Comparison of ENCODE assay signal across 2 fruit fly cellular contexts in the genomic region with DNA sequence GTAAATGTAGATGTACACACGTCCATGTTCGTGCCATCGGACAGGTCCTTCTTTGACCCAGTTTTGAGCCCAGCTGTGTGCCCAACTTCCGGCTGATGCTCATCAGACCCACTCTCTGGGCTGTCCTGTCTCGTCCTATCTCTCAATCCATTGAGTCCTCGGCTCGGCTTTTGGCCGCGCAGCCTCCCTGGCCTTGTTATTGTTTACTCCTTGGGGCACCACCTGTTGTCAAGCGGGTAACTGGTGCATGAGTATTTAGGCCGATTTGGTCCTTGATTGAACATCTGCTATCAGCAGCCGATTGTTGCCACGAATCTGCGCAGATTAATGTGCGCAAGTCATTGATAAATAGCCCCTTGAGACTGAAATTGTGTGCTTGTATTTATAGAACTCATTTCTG.
TF ChIP-seq lines count a peak whose summit lies in the region.

No protein-coding gene starts in this region.

- TF ChIP-seq CTCF in whole organism, embryonic (GFP tag; optimal IDR thresholded peaks at IDR 0.05; lab: Kevin White, UChicago), result no peak

TF ChIP-seq in whole organism, embryonic, 481 proteins besides CTCF, POLR2A, EP300 and RAD21:
- peak; percentile 70 for TF ChIP-seq abd-A (tag; optimal IDR thresholded peaks at IDR 0.05; lab: Kevin White, UChicago)
- TF ChIP-seq scrt (GFP tag; optimal IDR thresholded peaks at IDR 0.05; lab: Kevin White, UChicago), result peak; percentile 98
- TF ChIP-seq Deaf1 (tag; optimal IDR thresholded peaks at IDR 0.05; lab: Kevin White, UChicago), result peak; percentile 77
- TF ChIP-seq H2.0 (GFP tag; IDR thresholded peaks at IDR 0.05; lab: Robert Waterston, UW), result no peak
- TF ChIP-seq ewg (GFP tag; optimal IDR thresholded peaks at IDR 0.05; lab: Kevin White, UChicago), result peak; percentile 65

TF ChIP-seq in whole organism, pupa, 21 proteins besides CTCF, POLR2A, EP300 and RAD21:
- TF ChIP-seq D1 (tag; optimal IDR thresholded peaks at IDR 0.05; lab: Kevin White, UChicago), result no peak
- no peak for TF ChIP-seq Pif1A (GFP tag; optimal IDR thresholded peaks at IDR 0.05; lab: Kevin White, UChicago)
- no peak for TF ChIP-seq CG9948 (tag; optimal IDR thresholded peaks at IDR 0.05; lab: Kevin White, UChicago)
- no peak for TF ChIP-seq rn (GFP tag; IDR thresholded peaks at IDR 0.05; lab: Robert Waterston, UW)
- TF ChIP-seq CG12605 (GFP tag; IDR thresholded peaks at IDR 0.05; lab: Robert Waterston, UW), result peak; percentile 87
- TF ChIP-seq CG13204 (GFP tag; optimal IDR thresholded peaks at IDR 0.05; lab: Kevin White, UChicago), result no peak
- no peak for TF ChIP-seq CG8301 (tag; optimal IDR thresholded peaks at IDR 0.05; lab: Kevin White, UChicago)
